Fruit fly (Drosophila melanogaster): ENCODE data around the gene QIL1.
A peak's percentile ranks its signal among the peaks of the same experiment; 100 is the strongest.

Gene QIL1

dm6 chr3L:17465804-17466203, at the start of gene QIL1:
QIL1 (plus strand) TSS chr3L:17465945.
- TF ChIP-seq CG17801 (GFP tag; optimal IDR thresholded peaks at IDR 0.05; ENCODE audit: partially characterized antibody): no peak

- no peak for TF ChIP-seq CG17801 (GFP tag; optimal IDR thresholded peaks at IDR 0.05; ENCODE audit: partially characterized antibody)
Measured at dm6 chr3L:17415967-17416749, 49.6 kb upstream of the QIL1 start.

- no peak for TF ChIP-seq CG17801 (GFP tag; optimal IDR thresholded peaks at IDR 0.05; ENCODE audit: partially characterized antibody)
Measured at dm6 chr3L:17419103-17419741, 46.5 kb upstream of the QIL1 start.

dm6 chr3L:17420610-17421194, 45.0 kb upstream of the QIL1 start:
- TF ChIP-seq CG17801 (GFP tag; optimal IDR thresholded peaks at IDR 0.05; ENCODE audit: partially characterized antibody): peak; percentile 22

dm6 chr3L:17421319-17421718, 44.4 kb upstream of the QIL1 start, which contains the start of gene blot:
blot (minus strand) TSS chr3L:17421514.
- peak; percentile 54 for TF ChIP-seq CG17801 (GFP tag; optimal IDR thresholded peaks at IDR 0.05; ENCODE audit: partially characterized antibody)

- peak; percentile 84 for TF ChIP-seq CG17801 (GFP tag; optimal IDR thresholded peaks at IDR 0.05; ENCODE audit: partially characterized antibody)
Measured at dm6 chr3L:17425132-17425713, 40.5 kb upstream of the QIL1 start, which contains the start of the genes Sec3 and COX7B. Sec3 (minus strand) TSS chr3L:17425217. COX7B (plus strand) TSS chr3L:17425477.

- peak; percentile 18 for TF ChIP-seq CG17801 (GFP tag; optimal IDR thresholded peaks at IDR 0.05; ENCODE audit: partially characterized antibody)
Measured at dm6 chr3L:17427013-17427412, 38.7 kb upstream of the QIL1 start, which contains the start of gene Polr3G. Polr3G (minus strand) TSS chr3L:17427130.

- TF ChIP-seq CG17801 (GFP tag; optimal IDR thresholded peaks at IDR 0.05; ENCODE audit: partially characterized antibody): peak; percentile 74
Measured at dm6 chr3L:17428779-17429178, 37.0 kb upstream of the QIL1 start, which contains the start of gene Gorab. Gorab (minus strand) TSS chr3L:17428836.

- no peak for TF ChIP-seq CG17801 (GFP tag; optimal IDR thresholded peaks at IDR 0.05; ENCODE audit: partially characterized antibody)
Measured at dm6 chr3L:17430390-17430789, 35.4 kb upstream of the QIL1 start.

- no peak for TF ChIP-seq CG17801 (GFP tag; optimal IDR thresholded peaks at IDR 0.05; ENCODE audit: partially characterized antibody)
Measured at dm6 chr3L:17430957-17431585, 34.7 kb upstream of the QIL1 start.

- TF ChIP-seq CG17801 (GFP tag; optimal IDR thresholded peaks at IDR 0.05; ENCODE audit: partially characterized antibody): no peak
Measured at dm6 chr3L:17432947-17433346, 32.8 kb upstream of the QIL1 start, which contains the start of gene frc. frc (minus strand) TSS chr3L:17433190.

- peak; percentile 92 for TF ChIP-seq CG17801 (GFP tag; optimal IDR thresholded peaks at IDR 0.05; ENCODE audit: partially characterized antibody)
Measured at dm6 chr3L:17433555-17433954, 32.2 kb upstream of the QIL1 start, which contains the start of the genes Coq4 and CG32176. Coq4 (minus strand) TSS chr3L:17433621. CG32176 (plus strand) TSS chr3L:17433868.

- no peak for TF ChIP-seq CG17801 (GFP tag; optimal IDR thresholded peaks at IDR 0.05; ENCODE audit: partially characterized antibody)
Measured at dm6 chr3L:17436331-17436730, 29.4 kb upstream of the QIL1 start, which contains the start of gene CG12229. CG12229 (minus strand) TSS chr3L:17436431.

- TF ChIP-seq CG17801 (GFP tag; optimal IDR thresholded peaks at IDR 0.05; ENCODE audit: partially characterized antibody): no peak
Measured at dm6 chr3L:17438872-17439495, 26.8 kb upstream of the QIL1 start, which contains the start of gene CG18265. CG18265 (plus strand) TSS chr3L:17439401.
